Worm (Caenorhabditis elegans): ENCODE data around the gene fntb-1.

The fntb-1 gene

ce11 chrV:14474099-14474498, 26.6 kb downstream of the fntb-1 start, which contains the start of gene clec-56:
TSS of gene clec-56 (plus strand) at chrV:14474399.
- no peak for TF ChIP-seq C38D4.7 (GFP tag; optimal IDR thresholded peaks at IDR 0.05)
- TF ChIP-seq fkh-10 (GFP tag; optimal IDR thresholded peaks at IDR 0.05): no peak

ce11 chrV:14476680-14477079, 29.2 kb downstream of the fntb-1 start, which contains the start of gene clec-54:
TSS of gene clec-54 (plus strand) at chrV:14476903.
- TF ChIP-seq lin-11 (tag; optimal IDR thresholded peaks at IDR 0.05) (no peak), syd-9 (tag; optimal IDR thresholded peaks at IDR 0.05) (no peak), unc-55 (GFP tag; optimal IDR thresholded peaks at IDR 0.05) (no peak), pax-1 (tag; optimal IDR thresholded peaks at IDR 0.05) (no peak), madf-2 (tag; optimal IDR thresholded peaks at IDR 0.05) (no peak), eyg-1 (tag; optimal IDR thresholded peaks at IDR 0.05) (no peak), nhr-11 (tag; optimal IDR thresholded peaks at IDR 0.05) (no peak), hlh-30 (tag; optimal IDR thresholded peaks at IDR 0.05; ENCODE audit: insufficient read depth) (no peak), hlh-15 (tag; optimal IDR thresholded peaks at IDR 0.05) (no peak), sox-2 (GFP tag; IDR thresholded peaks at IDR 0.05) (no peak), ceh-45 (GFP tag; IDR thresholded peaks at IDR 0.05) (no peak), unc-42 (tag; optimal IDR thresholded peaks at IDR 0.05) (no peak), tbx-7 (tag; optimal IDR thresholded peaks at IDR 0.05) (no peak), hlh-8 (tag; optimal IDR thresholded peaks at IDR 0.05) (no peak), sdc-2 (tag; optimal IDR thresholded peaks at IDR 0.05) (no peak), C38D4.7 (GFP tag; optimal IDR thresholded peaks at IDR 0.05) (no peak)

ce11 chrV:14478979-14479378, 31.5 kb downstream of the fntb-1 start, which contains the start of gene clec-55:
TSS of gene clec-55 (plus strand) at chrV:14479279.
- TF ChIP-seq pag-3 (tag; optimal IDR thresholded peaks at IDR 0.05; ENCODE audit: borderline replicate concordance) (no peak), zip-5 (tag; optimal IDR thresholded peaks at IDR 0.05) (no peak), Y22D7AL.16 (tag; optimal IDR thresholded peaks at IDR 0.05) (no peak), ceh-30 (tag; optimal IDR thresholded peaks at IDR 0.05) (no peak), K02D7.2 (tag; optimal IDR thresholded peaks at IDR 0.05) (no peak), ets-4 (tag; optimal IDR thresholded peaks at IDR 0.05) (no peak), ceh-19 (GFP tag; optimal IDR thresholded peaks at IDR 0.05) (no peak), C08G9.2 (tag; optimal IDR thresholded peaks at IDR 0.05) (no peak), odd-2 (tag; optimal IDR thresholded peaks at IDR 0.05) (no peak), ceh-24 (tag; optimal IDR thresholded peaks at IDR 0.05) (no peak), eyg-1 (tag; optimal IDR thresholded peaks at IDR 0.05) (no peak)

- no peak for TF ChIP-seq ceh-22 (tag; optimal IDR thresholded peaks at IDR 0.05)
- no peak for TF ChIP-seq elt-2 (tag; optimal IDR thresholded peaks at IDR 0.05)
- no peak for TF ChIP-seq ref-2 (tag; optimal IDR thresholded peaks at IDR 0.05)
- TF ChIP-seq ahr-1 (tag; optimal IDR thresholded peaks at IDR 0.05): no peak
These were observed 33.1 kb downstream of the fntb-1 start for ce11 chrV:14480533-14480932.

ce11 chrV:14481401-14481800, 34.0 kb downstream of the fntb-1 start, which contains the start of gene R02D5.7:
TSS of gene R02D5.7 (minus strand) at chrV:14481501.
- no peak for TF ChIP-seq F13H6.1 (tag; optimal IDR thresholded peaks at IDR 0.05)
- no peak for TF ChIP-seq pros-1 (tag; optimal IDR thresholded peaks at IDR 0.05)
- no peak for TF ChIP-seq ceh-34 (tag; optimal IDR thresholded peaks at IDR 0.05)
- no peak for TF ChIP-seq fax-1 (tag; optimal IDR thresholded peaks at IDR 0.05)
- TF ChIP-seq unc-55 (GFP tag; optimal IDR thresholded peaks at IDR 0.05): no peak
- no peak for TF ChIP-seq pha-4 (tag; optimal IDR thresholded peaks at IDR 0.05)
- no peak for TF ChIP-seq ceh-14 (tag; optimal IDR thresholded peaks at IDR 0.05)
- no peak for TF ChIP-seq madf-2 (tag; optimal IDR thresholded peaks at IDR 0.05)
- no peak for TF ChIP-seq pat-9 (tag; optimal IDR thresholded peaks at IDR 0.05)
- TF ChIP-seq hlh-15 (tag; optimal IDR thresholded peaks at IDR 0.05): no peak
- no peak for TF ChIP-seq ceh-22 (tag; optimal IDR thresholded peaks at IDR 0.05)
- TF ChIP-seq ceh-31 (tag; optimal IDR thresholded peaks at IDR 0.05): no peak
- TF ChIP-seq ahr-1 (tag; optimal IDR thresholded peaks at IDR 0.05): no peak
- TF ChIP-seq ceh-19 (GFP tag; optimal IDR thresholded peaks at IDR 0.05): no peak
- TF ChIP-seq lin-11 (tag; optimal IDR thresholded peaks at IDR 0.05): no peak
